Worm (Caenorhabditis elegans): Measurements from ENCODE around the gene fnip-2.

The fnip-2 gene

DNA sequence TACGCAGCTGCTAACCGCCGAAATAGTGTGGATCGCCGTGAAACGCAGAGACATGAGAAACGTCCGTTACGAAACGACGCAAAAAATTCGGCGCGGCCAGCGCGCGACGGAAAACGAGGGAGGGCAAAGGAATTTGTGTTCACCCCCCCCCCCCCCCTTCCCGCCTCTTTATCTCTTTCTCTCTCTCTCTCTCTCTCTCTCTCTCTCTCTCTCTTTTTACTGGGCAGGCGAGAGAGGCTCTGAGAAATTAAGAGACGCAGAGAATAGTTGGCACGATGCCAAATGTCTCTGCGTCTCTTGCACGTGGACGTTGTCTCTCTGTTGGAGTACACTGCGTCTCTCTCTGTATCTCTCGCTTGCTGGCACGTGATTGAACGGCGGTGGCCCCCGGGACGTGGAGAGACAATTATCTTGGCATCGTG, 3.3 kb upstream of the fnip-2 start (continued):
- TF ChIP-seq xnd-1 (tag; optimal IDR thresholded peaks at IDR 0.05): no peak
- peak; percentile 80; the same call in 1 of the 2 replicates for TF ChIP-seq egl-44 (GFP tag; IDR thresholded peaks at IDR 0.05)
- TF ChIP-seq nfyb-1 (GFP tag; IDR thresholded peaks at IDR 0.05): peak; percentile 96
- TF ChIP-seq ceh-40 (GFP tag; IDR thresholded peaks at IDR 0.05): no peak
- peak; percentile 70 for TF ChIP-seq dpff-1 (tag; optimal IDR thresholded peaks at IDR 0.05)
- peak; percentile 94 for TF ChIP-seq F57C9.4 (tag; optimal IDR thresholded peaks at IDR 0.05)
- peak; percentile 68 for TF ChIP-seq B0035.1 (tag; optimal IDR thresholded peaks at IDR 0.05)
- TF ChIP-seq cebp-1 (GFP tag; IDR thresholded peaks at IDR 0.05): 0 out of 2 replicates have a peak, but pooled peaks have one; percentile 50
- peak; percentile 96 for TF ChIP-seq cebp-1 (tag; optimal IDR thresholded peaks at IDR 0.05)
- peak; percentile 99 for TF ChIP-seq ztf-26 (tag; optimal IDR thresholded peaks at IDR 0.05)
- TF ChIP-seq F52B5.7 (tag; optimal IDR thresholded peaks at IDR 0.05): peak; percentile 45
- TF ChIP-seq athp-1 (tag; optimal IDR thresholded peaks at IDR 0.05): peak; percentile 84
- peak; percentile 98 for TF ChIP-seq lin-40 (tag; optimal IDR thresholded peaks at IDR 0.05)
- TF ChIP-seq lin-35 (GFP tag; optimal IDR thresholded peaks at IDR 0.05): peak in 1 of 3 experiments; percentile 82
- TF ChIP-seq mcd-1 (GFP tag; IDR thresholded peaks at IDR 0.05): peak; percentile 92
- TF ChIP-seq egl-18 (GFP tag; IDR thresholded peaks at IDR 0.05): peak; percentile 90
- TF ChIP-seq K11D2.4 (GFP tag; IDR thresholded peaks at IDR 0.05): peak; percentile 97
- peak; percentile 47 for TF ChIP-seq C17E4.6 (GFP tag; IDR thresholded peaks at IDR 0.05)
- no peak for TF ChIP-seq rpc-1 (optimal IDR thresholded peaks at IDR 0.05)
- no peak for TF ChIP-seq rpc-1 (tag; optimal IDR thresholded peaks at IDR 0.05)
- TF ChIP-seq rcor-1 (GFP tag; IDR thresholded peaks at IDR 0.05): peak; percentile 85
- TF ChIP-seq snpc-1.3 (tag; optimal IDR thresholded peaks at IDR 0.05; ENCODE audit: insufficient read depth): no peak
- TF ChIP-seq ceh-79 (tag; optimal IDR thresholded peaks at IDR 0.05): peak; percentile 58
- TF ChIP-seq ztf-18 (tag; optimal IDR thresholded peaks at IDR 0.05): peak; percentile 60
- no peak for TF ChIP-seq unc-62 (GFP tag; optimal IDR thresholded peaks at IDR 0.05)
- no peak for TF ChIP-seq ztf-25 (GFP tag; IDR thresholded peaks at IDR 0.05)
- TF ChIP-seq hmg-20 (GFP tag; IDR thresholded peaks at IDR 0.05): peak; percentile 76; the same call in 1 of the 2 replicates
- TF ChIP-seq gei-17 (GFP tag; optimal IDR thresholded peaks at IDR 0.05): peak; percentile 92
- peak; percentile 98 for TF ChIP-seq C06A6.2 (GFP tag; conservative IDR thresholded peaks at IDR 0.05)
- TF ChIP-seq lin-54 (GFP tag; optimal IDR thresholded peaks at IDR 0.05): peak; percentile 84
- TF ChIP-seq pbrm-1 (GFP tag; IDR thresholded peaks at IDR 0.05): peak; percentile 92
- TF ChIP-seq chd-7 (tag; optimal IDR thresholded peaks at IDR 0.05): peak; percentile 99
- TF ChIP-seq hsf-1 (GFP tag; IDR thresholded peaks at IDR 0.05): peak; percentile 44; the same call in 1 of the 2 replicates
- peak; percentile 95 for TF ChIP-seq repo-1 (tag; optimal IDR thresholded peaks at IDR 0.05)
- peak; percentile 86 for TF ChIP-seq ceh-27 (GFP tag; optimal IDR thresholded peaks at IDR 0.05)
- TF ChIP-seq F55B11.4 (tag; optimal IDR thresholded peaks at IDR 0.05; ENCODE audit: borderline replicate concordance, insufficient read depth): no peak
- peak; percentile 32 for TF ChIP-seq F57A8.1 (GFP tag; optimal IDR thresholded peaks at IDR 0.05)
- TF ChIP-seq hmg-1.2 (GFP tag; IDR thresholded peaks at IDR 0.05): peak; percentile 97
- no peak for TF ChIP-seq zim-3 (tag; optimal IDR thresholded peaks at IDR 0.05)
- TF ChIP-seq nfya-2 (GFP tag; IDR thresholded peaks at IDR 0.05): no peak
- peak; percentile 83 for TF ChIP-seq lir-1 (GFP tag; conservative IDR thresholded peaks at IDR 0.05)
- no peak for TF ChIP-seq B0019.2 (GFP tag; conservative IDR thresholded peaks at IDR 0.05)
- no peak for TF ChIP-seq T07F8.4 (tag; optimal IDR thresholded peaks at IDR 0.05)
- peak; percentile 29; the same call in 1 of the 2 replicates for TF ChIP-seq madf-6 (GFP tag; IDR thresholded peaks at IDR 0.05)
- TF ChIP-seq lsl-1 (GFP tag; optimal IDR thresholded peaks at IDR 0.05): peak; percentile 7
- peak; percentile 2 for TF ChIP-seq mxl-1 (tag; optimal IDR thresholded peaks at IDR 0.05)
- TF ChIP-seq let-607 (tag; optimal IDR thresholded peaks at IDR 0.05): peak; percentile 88 to 90
- TF ChIP-seq T26A5.8 (tag; optimal IDR thresholded peaks at IDR 0.05): peak; percentile 23
- peak; percentile 71 for TF ChIP-seq mel-28 (tag; optimal IDR thresholded peaks at IDR 0.05; ENCODE audit: borderline replicate concordance)
